Fruit fly (Drosophila melanogaster): ENCODE results near the gene CG46435.

CG46435 gene

DNA sequence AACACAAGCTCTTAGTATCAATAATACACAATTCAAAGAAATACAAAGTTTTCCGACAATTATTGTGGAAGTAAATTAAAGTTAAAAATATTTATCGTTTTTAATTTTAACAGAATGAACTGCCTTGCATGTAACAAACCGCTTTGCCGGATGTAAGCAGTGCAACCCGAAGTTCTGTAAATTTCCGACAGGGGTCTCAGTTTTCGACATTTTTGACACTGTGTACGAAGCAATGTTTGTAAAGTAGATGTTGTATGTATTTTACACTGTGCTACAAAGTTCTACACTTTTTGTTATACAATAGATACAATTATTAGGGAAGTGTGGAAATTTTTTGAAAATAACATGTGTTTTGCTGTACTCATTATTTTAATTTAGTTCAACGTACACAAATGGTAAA is 28.4 kb upstream of the CG46435 start (continued):
- peak; percentile 87 for TF ChIP-seq croc (GFP tag; conservative IDR thresholded peaks at IDR 0.05)
- peak; percentile 86 for TF ChIP-seq CG3407 (GFP tag; optimal IDR thresholded peaks at IDR 0.05)
- TF ChIP-seq Drgx (GFP tag; IDR thresholded peaks at IDR 0.05): peak; percentile 33; the same call in 1 of the 2 replicates
- peak; percentile 78 for TF ChIP-seq CG17612 (GFP tag; IDR thresholded peaks at IDR 0.05)
- peak; percentile 51 for TF ChIP-seq gcm2 (GFP tag; optimal IDR thresholded peaks at IDR 0.05)
- TF ChIP-seq CG6689 (GFP tag; IDR thresholded peaks at IDR 0.05): peak; percentile 78
- TF ChIP-seq mirr (GFP tag; optimal IDR thresholded peaks at IDR 0.05): peak; percentile 90
- peak; percentile 93 for TF ChIP-seq NfI (GFP tag; optimal IDR thresholded peaks at IDR 0.05)
- 0 out of 2 replicates have a peak, but pooled peaks have one; percentile 17 for TF ChIP-seq Scr (GFP tag; IDR thresholded peaks at IDR 0.05; ENCODE audit: partially characterized antibody)
- peak; percentile 97 for TF ChIP-seq sob (GFP tag; IDR thresholded peaks at IDR 0.05)
- TF ChIP-seq Abd-B (GFP tag; optimal IDR thresholded peaks at IDR 0.05): peak; percentile 88
- TF ChIP-seq CG7357 (GFP tag; IDR thresholded peaks at IDR 0.05): peak; percentile 76
- no peak for TF ChIP-seq grn (GFP tag; optimal IDR thresholded peaks at IDR 0.05)
- TF ChIP-seq CG2875 (GFP tag; optimal IDR thresholded peaks at IDR 0.05): peak; percentile 85
- no peak for TF ChIP-seq PHDP (tag; optimal IDR thresholded peaks at IDR 0.05)
- TF ChIP-seq CG15514 (GFP tag; optimal IDR thresholded peaks at IDR 0.05): peak; percentile 76
- peak; percentile 94 for TF ChIP-seq emc (GFP tag; optimal IDR thresholded peaks at IDR 0.05)
- peak; percentile 85 for TF ChIP-seq CHES-1-like (GFP tag; optimal IDR thresholded peaks at IDR 0.05)
- TF ChIP-seq CG11093 (GFP tag; IDR thresholded peaks at IDR 0.05): peak; percentile 81
- peak; percentile 94 for TF ChIP-seq CG4424 (GFP tag; optimal IDR thresholded peaks at IDR 0.05)
- TF ChIP-seq pum (GFP tag; optimal IDR thresholded peaks at IDR 0.05): peak; percentile 94
- TF ChIP-seq CG11247 (GFP tag; IDR thresholded peaks at IDR 0.05): peak; percentile 96
- no peak for TF ChIP-seq bsh (GFP tag; optimal IDR thresholded peaks at IDR 0.05)
- TF ChIP-seq CG15479 (GFP tag; optimal IDR thresholded peaks at IDR 0.05): no peak
- TF ChIP-seq Atf6 (GFP tag; IDR thresholded peaks at IDR 0.05): peak; percentile 69
- TF ChIP-seq CG13775 (GFP tag; optimal IDR thresholded peaks at IDR 0.05): peak; percentile 84
- TF ChIP-seq Nf-YA (GFP tag; IDR thresholded peaks at IDR 0.05): peak; percentile 79
- TF ChIP-seq Atf-2 (GFP tag; optimal IDR thresholded peaks at IDR 0.05): peak; percentile 76
- TF ChIP-seq CG11695 (GFP tag; IDR thresholded peaks at IDR 0.05): peak; percentile 77
- TF ChIP-seq HLH54F (GFP tag; optimal IDR thresholded peaks at IDR 0.05): peak; percentile 86
- peak; percentile 77 for TF ChIP-seq CG18011 (GFP tag; optimal IDR thresholded peaks at IDR 0.05)
- TF ChIP-seq yki (optimal IDR thresholded peaks at IDR 0.05): peak; percentile 6
- TF ChIP-seq oc (tag; optimal IDR thresholded peaks at IDR 0.05): peak; percentile 44
- peak; percentile 94 for TF ChIP-seq CG34422 (GFP tag; IDR thresholded peaks at IDR 0.05)
- TF ChIP-seq CG4617 (GFP tag; optimal IDR thresholded peaks at IDR 0.05; ENCODE audit: borderline replicate concordance): peak; percentile 33
- peak; percentile 96 for TF ChIP-seq vvl (GFP tag; IDR thresholded peaks at IDR 0.05)
- TF ChIP-seq CG9932 (GFP tag; IDR thresholded peaks at IDR 0.05): peak; percentile 92
- peak; percentile 94 for TF ChIP-seq Side (GFP tag; optimal IDR thresholded peaks at IDR 0.05)
- peak; percentile 79 for TF ChIP-seq CG4404 (GFP tag; IDR thresholded peaks at IDR 0.05)
- TF ChIP-seq sens-2 (GFP tag; IDR thresholded peaks at IDR 0.05): peak; percentile 87
- peak; percentile 63 for TF ChIP-seq CG13123 (GFP tag; optimal IDR thresholded peaks at IDR 0.05)
- TF ChIP-seq cg (GFP tag; optimal IDR thresholded peaks at IDR 0.05): no peak
- TF ChIP-seq usp (GFP tag; optimal IDR thresholded peaks at IDR 0.05): no peak
- TF ChIP-seq E2f1 (GFP tag; IDR thresholded peaks at IDR 0.05): peak; percentile 88
- peak; percentile 77; the same call in 2 of the 3 replicates for TF ChIP-seq CG11560 (tag; IDR thresholded peaks at IDR 0.05)
- TF ChIP-seq fu2 (GFP tag; optimal IDR thresholded peaks at IDR 0.05): peak; percentile 89
- TF ChIP-seq Sox102F (GFP tag; optimal IDR thresholded peaks at IDR 0.05): peak; percentile 72
- TF ChIP-seq CG32532 (GFP tag; IDR thresholded peaks at IDR 0.05): peak; percentile 97
- TF ChIP-seq CG3726 (GFP tag; IDR thresholded peaks at IDR 0.05): peak; percentile 89; the same call in 2 of the 3 replicates
- TF ChIP-seq tx (GFP tag; optimal IDR thresholded peaks at IDR 0.05): peak; percentile 69
- peak; percentile 100 for TF ChIP-seq Ets65A (GFP tag)
- TF ChIP-seq CG30020 (tag; optimal IDR thresholded peaks at IDR 0.05): peak; percentile 4

All from whole organism, embryonic.